Worm (Caenorhabditis elegans): ENCODE results near the gene M02B1.4.
A peak's percentile ranks its signal among the peaks of the same experiment; 100 is the strongest.

DNA sequence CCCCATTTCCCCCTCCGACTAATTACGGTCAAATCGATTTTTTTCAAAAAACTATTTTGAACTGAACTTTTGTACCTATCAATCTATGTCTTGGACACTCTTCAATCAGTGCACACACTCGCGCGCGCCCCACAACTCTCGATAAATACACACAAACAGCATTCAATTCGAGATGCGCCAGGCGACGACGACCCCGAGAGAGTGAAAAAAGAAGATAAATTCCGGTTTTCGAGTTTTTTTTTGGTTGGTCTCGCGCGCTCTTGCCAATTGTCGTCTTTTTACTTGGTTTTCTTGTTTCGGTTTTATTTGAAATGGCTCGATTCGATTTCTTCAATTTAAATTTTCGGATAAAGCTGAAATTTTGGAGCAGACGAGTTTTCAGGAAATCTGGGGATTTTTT, 15.2 kb upstream of the M02B1.4 start:
- no peak for TF ChIP-seq ztf-11 (tag; optimal IDR thresholded peaks at IDR 0.05)
- no peak for TF ChIP-seq nhr-12 (tag; optimal IDR thresholded peaks at IDR 0.05)
- TF ChIP-seq pha-4 (tag; optimal IDR thresholded peaks at IDR 0.05): peak; percentile 62
